Worm (Caenorhabditis elegans): ENCODE data around the gene npa-1.
A peak's percentile ranks its signal among the peaks of the same experiment; 100 is the strongest.

npa-1 gene

DNA sequence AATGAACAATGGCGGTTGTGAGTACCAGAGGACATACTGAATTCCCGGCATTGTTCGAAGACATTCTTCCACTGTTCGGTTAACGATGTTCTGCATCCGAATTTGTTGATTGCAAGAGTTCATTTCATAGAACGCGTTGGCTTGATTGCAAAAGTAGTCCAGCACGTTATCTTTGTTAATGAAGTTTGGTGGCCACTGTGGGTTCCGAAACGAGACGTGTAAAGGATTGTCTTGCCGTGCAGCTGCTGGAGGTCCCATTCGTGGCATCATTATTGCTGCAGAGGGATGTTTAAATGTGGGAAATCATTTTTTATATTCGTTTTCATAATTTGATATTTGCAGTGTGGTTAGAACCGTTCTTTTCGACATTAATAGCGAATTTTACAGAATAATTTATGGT is 16.2 kb upstream of the npa-1 start, which contains the start of gene mdt-6:
mdt-6 (minus strand) TSS at position 275 of the 400 bp plus-strand sequence.
- TF ChIP-seq ama-1 (optimal IDR thresholded peaks at IDR 0.05) (peak; percentile 51), nfya-1 (tag; optimal IDR thresholded peaks at IDR 0.05; ENCODE audit: insufficient read depth) (no peak)

ce11 chrV:7060396-7060795 is 15.2 kb upstream of the npa-1 start, which contains the start of the genes Y57E12AL.6 and Y57E12AL.1:
Gene Y57E12AL.6 (minus strand): TSS chrV:7060470.
Gene Y57E12AL.1 (plus strand): TSS chrV:7060530.
- TF ChIP-seq tbx-2 (tag; optimal IDR thresholded peaks at IDR 0.05) (peak; percentile 50), unc-39 (tag; optimal IDR thresholded peaks at IDR 0.05) (no peak), ztf-11 (tag; optimal IDR thresholded peaks at IDR 0.05) (no peak), nhr-25 (tag; optimal IDR thresholded peaks at IDR 0.05) (peak; percentile 90), skn-1 (tag; optimal IDR thresholded peaks at IDR 0.05) (peak; percentile 95), nhr-11 (tag; optimal IDR thresholded peaks at IDR 0.05) (no peak), lin-15B (tag; optimal IDR thresholded peaks at IDR 0.05) (peak; percentile 70), nhr-76 (tag; optimal IDR thresholded peaks at IDR 0.05) (no peak), elt-3 (tag; optimal IDR thresholded peaks at IDR 0.05) (no peak), daf-12 (tag; optimal IDR thresholded peaks at IDR 0.05) (no peak), lsy-12 (tag; optimal IDR thresholded peaks at IDR 0.05) (peak; percentile 52), lin-39 (tag; optimal IDR thresholded peaks at IDR 0.05) (peak; percentile 58), unc-62 (GFP tag; optimal IDR thresholded peaks at IDR 0.05) (no peak), nhr-77 (tag; optimal IDR thresholded peaks at IDR 0.05) (peak; percentile 11), jun-1 (tag; optimal IDR thresholded peaks at IDR 0.05) (peak; percentile 69), nfya-1 (tag; optimal IDR thresholded peaks at IDR 0.05; ENCODE audit: insufficient read depth) (peak; percentile 78), ceh-28 (tag; optimal IDR thresholded peaks at IDR 0.05) (peak; percentile 86), snpc-4 (tag; optimal IDR thresholded peaks at IDR 0.05) (peak; percentile 93), nhr-23 (tag; optimal IDR thresholded peaks at IDR 0.05) (peak; percentile 92), fos-1 (tag; optimal IDR thresholded peaks at IDR 0.05) (no peak), ama-1 (optimal IDR thresholded peaks at IDR 0.05) (peak; percentile 31), eor-1 (tag; optimal IDR thresholded peaks at IDR 0.05) (no peak), hmg-11 (tag; optimal IDR thresholded peaks at IDR 0.05) (peak; percentile 57), nhr-43 (tag; optimal IDR thresholded peaks at IDR 0.05; ENCODE audit: poor library complexity, severe bottlenecking) (peak; percentile 88), zag-1 (tag; optimal IDR thresholded peaks at IDR 0.05) (no peak), elt-2 (tag; optimal IDR thresholded peaks at IDR 0.05) (peak; percentile 48), pqm-1 (tag; optimal IDR thresholded peaks at IDR 0.05) (peak; percentile 33), mml-1 (tag; optimal IDR thresholded peaks at IDR 0.05) (no peak), egl-5 (tag; optimal IDR thresholded peaks at IDR 0.05) (peak; percentile 78), pha-4 (tag; optimal IDR thresholded peaks at IDR 0.05) (peak; percentile 81), ztf-4 (tag; optimal IDR thresholded peaks at IDR 0.05) (peak; percentile 26), fkh-2 (tag; optimal IDR thresholded peaks at IDR 0.05) (no peak), R02D3.7 (tag; optimal IDR thresholded peaks at IDR 0.05) (peak; percentile 35)

ce11 chrV:7062790-7063189 is 12.8 kb upstream of the npa-1 start, which contains the start of gene tmem-258:
Gene tmem-258 (plus strand): TSS chrV:7063174.
- TF ChIP-seq snpc-4 (tag; optimal IDR thresholded peaks at IDR 0.05): peak; percentile 50

- TF ChIP-seq fos-1 (tag; optimal IDR thresholded peaks at IDR 0.05): no peak
- no peak for TF ChIP-seq nhr-77 (tag; optimal IDR thresholded peaks at IDR 0.05)
Measured at ce11 chrV:7065226-7065625, 10.4 kb upstream of the npa-1 start, which contains the start of gene Y57E12AR.1. Gene Y57E12AR.1 (minus strand): TSS chrV:7065326.

DNA sequence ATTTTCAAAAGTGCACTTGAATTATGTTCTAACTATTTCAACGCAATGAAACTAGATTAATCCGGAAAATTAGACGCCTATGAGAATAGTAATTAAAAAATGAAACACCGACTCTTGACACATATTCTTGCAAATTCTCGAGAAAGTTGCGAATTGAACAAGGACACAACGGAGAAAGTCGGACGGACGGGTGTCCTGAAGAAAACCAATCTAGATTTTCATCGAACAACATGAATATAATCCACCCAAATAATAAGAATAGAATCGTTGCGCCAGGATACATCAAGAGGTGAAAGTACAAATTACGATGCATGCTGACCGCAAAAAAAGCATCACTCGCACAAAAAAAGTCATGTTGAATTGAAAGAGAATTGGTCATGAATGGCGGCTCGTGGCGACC is 6.7 kb upstream of the npa-1 start:
- TF ChIP-seq fkh-2 (tag; optimal IDR thresholded peaks at IDR 0.05) (no peak), pha-4 (tag; optimal IDR thresholded peaks at IDR 0.05) (no peak), tbx-2 (tag; optimal IDR thresholded peaks at IDR 0.05) (no peak), elt-1 (tag; optimal IDR thresholded peaks at IDR 0.05) (no peak)
